Fruit fly (Drosophila melanogaster) whole organism, adult: ENCODE data around the gene CG43376.

ENCODE experiments used
- CG11617 ChIP-seq: fragments of 200-800 bp; sonication (Bioruptor generic); optimal IDR thresholded peaks from 2 replicates; lab custom pipeline; 2017; ENCODE audit warnings: mild to moderate bottlenecking, missing biosample characterization, missing genetic modification reagents, missing genetic modification characterization
- CG12768 ChIP-seq: fragments of 200-800 bp; sonication (Bioruptor generic); optimal IDR thresholded peaks from 2 replicates; lab custom pipeline; 2017; ENCODE audit warnings: missing biosample characterization, missing genetic modification characterization, mild to moderate bottlenecking, moderate library complexity, missing genetic modification reagents
- CG14711 ChIP-seq: fragments of 200-800 bp; sonication (Bioruptor generic); optimal IDR thresholded peaks from 2 replicates; lab custom pipeline; 2018; ENCODE audit warnings: missing biosample characterization, mild to moderate bottlenecking, missing genetic modification characterization, moderate library complexity
- CG1620 ChIP-seq: fragments of 200-800 bp; sonication (Bioruptor generic); optimal IDR thresholded peaks from 2 replicates; lab custom pipeline; 2016; ENCODE audit warnings: missing biosample characterization, missing genetic modification characterization
- CG7101 ChIP-seq: fragments of 200-800 bp; sonication (Bioruptor generic); optimal IDR thresholded peaks from 2 replicates; lab custom pipeline; 2018; ENCODE audit warnings: missing biosample characterization, mild to moderate bottlenecking, missing genetic modification characterization, moderate library complexity
- Crg-1 ChIP-seq: fragments of 200-800 bp; sonication (Bioruptor generic); optimal IDR thresholded peaks from 2 replicates; lab custom pipeline; 2016; ENCODE audit warnings: missing biosample characterization, missing genetic modification characterization
- Hr96 ChIP-seq: fragments of 200-800 bp; sonication (Bioruptor generic); optimal IDR thresholded peaks from 2 replicates; lab custom pipeline; 2016; ENCODE audit warnings: missing biosample characterization, missing genetic modification characterization
- Mnt ChIP-seq: fragments of 200-800 bp; sonication (Bioruptor generic); optimal IDR thresholded peaks from 2 replicates; lab custom pipeline; 2016; ENCODE audit warnings: missing biosample characterization, mild to moderate bottlenecking, missing genetic modification characterization
- bab1 ChIP-seq: fragments of 200-800 bp; sonication (Bioruptor generic); optimal IDR thresholded peaks from 3 replicates; lab custom pipeline; 2019; ENCODE audit warnings: missing biosample characterization, mild to moderate bottlenecking, missing genetic modification characterization, moderate library complexity
- cic ChIP-seq: fragments of 200-800 bp; sonication (Bioruptor generic); optimal IDR thresholded peaks from 2 replicates; lab custom pipeline; 2017; ENCODE audit warnings: missing biosample characterization, mild to moderate bottlenecking, missing genetic modification characterization, moderate library complexity
- kay ChIP-seq: fragments of 200-800 bp; sonication (Bioruptor generic); peaks from one replicate; lab custom pipeline; 2016; ENCODE audit warnings: missing biosample characterization, missing genetic modification characterization, borderline replicate concordance
- ovo ChIP-seq: fragments of 200-800 bp; sonication (Bioruptor generic); optimal IDR thresholded peaks from 2 replicates; lab custom pipeline; 2016; ENCODE audit warnings: missing biosample characterization, missing genetic modification characterization
- tj ChIP-seq: fragments of 200-800 bp; sonication (Bioruptor generic); optimal IDR thresholded peaks from 3 replicates; lab custom pipeline; 2017; ENCODE audit warnings: missing biosample characterization, mild to moderate bottlenecking, missing genetic modification characterization, moderate library complexity
- toe ChIP-seq: fragments of 200-800 bp; sonication (Bioruptor generic); optimal IDR thresholded peaks from 2 replicates; lab custom pipeline; 2016; ENCODE audit warnings: missing biosample characterization, missing genetic modification characterization

Gene CG43376

dm6 chr2L:13813604-13814178, 39.9 kb downstream of the CG43376 start, which contains the start of gene Sos:
TSS of gene Sos (plus strand) at chr2L:13813816.
- TF ChIP-seq Mnt (GFP tag; lab: Kevin White, UChicago) (peak; percentile 35), cic (GFP tag; lab: Kevin White, UChicago) (no peak), CG14711 (tag; lab: Kevin White, UChicago) (peak; percentile 2), Hr96 (GFP tag; lab: Kevin White, UChicago) (no peak), bab1 (peak; percentile 46)

dm6 chr2L:13820176-13820575, 46.4 kb downstream of the CG43376 start:
- TF ChIP-seq CG1620 (GFP tag; lab: Kevin White, UChicago) (no peak), toe (no peak), bab1 (no peak), ovo (GFP tag; lab: Kevin White, UChicago) (no peak), CG11617 (no peak), Hr96 (GFP tag; lab: Kevin White, UChicago) (no peak), CG14711 (tag; lab: Kevin White, UChicago) (no peak), Mnt (GFP tag; lab: Kevin White, UChicago) (no peak), CG7101 (no peak), kay (no peak), tj (no peak), CG12768 (GFP tag; lab: Kevin White, UChicago) (no peak)

dm6 chr2L:13820948-13821347, 47.2 kb downstream of the CG43376 start, which contains the start of gene b:
TSS of gene b (plus strand) at chr2L:13821248.
- TF ChIP-seq Hr96 (GFP tag; lab: Kevin White, UChicago) (peak; percentile 29), Crg-1 (GFP tag; lab: Kevin White, UChicago) (no peak)
